Worm (Caenorhabditis elegans): Measurements from ENCODE around the gene C34H4.2.

DNA sequence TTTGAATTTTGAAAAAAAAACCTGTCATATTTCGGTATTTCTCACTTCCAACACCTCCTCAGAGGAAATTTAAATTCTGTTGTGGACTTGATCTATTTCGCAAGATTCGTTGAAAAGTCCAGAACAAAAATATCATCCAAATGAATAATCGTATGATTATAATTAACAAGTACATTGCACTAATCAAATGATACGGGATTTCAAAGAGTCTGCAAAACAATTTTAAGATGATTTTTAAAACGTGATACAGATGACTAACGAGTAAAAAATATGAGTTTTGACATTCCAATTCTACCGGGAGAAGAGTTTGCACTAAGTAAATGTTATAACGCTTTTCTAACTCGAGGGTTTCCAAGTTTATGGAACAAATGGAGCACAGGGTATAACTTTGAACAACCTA, 31.2 kb upstream of the C34H4.2 start:
- TF ChIP-seq mdl-1 (tag; optimal IDR thresholded peaks at IDR 0.05) (no peak), lin-11 (tag; optimal IDR thresholded peaks at IDR 0.05) (no peak), C34F6.9 (tag; optimal IDR thresholded peaks at IDR 0.05) (no peak)

All from whole organism, L2 larva.